Worm (Caenorhabditis elegans): ENCODE results near the gene T28D6.4.

DNA sequence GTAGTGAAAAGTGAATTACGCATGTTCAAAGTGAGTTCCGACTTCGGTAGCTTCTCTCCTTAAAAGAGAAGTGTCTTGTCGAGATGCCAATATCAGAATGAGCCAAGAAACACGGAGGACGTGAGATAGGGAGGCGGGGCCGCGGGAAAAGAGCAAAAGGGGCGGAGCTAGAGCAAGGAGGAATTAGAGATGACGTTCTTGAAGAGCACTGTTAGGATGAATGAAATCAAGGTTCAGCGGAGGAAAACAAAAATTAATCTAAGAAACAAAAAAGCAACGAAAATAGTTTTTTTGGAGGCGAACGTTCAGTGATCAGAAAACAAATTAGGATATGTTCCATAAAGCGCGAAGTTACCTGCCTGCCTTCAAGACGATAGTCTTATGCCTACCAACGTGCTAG, 32.9 kb downstream of the T28D6.4 start, which contains the start of gene nlp-21:
- TF ChIP-seq T22C8.4 (GFP tag; IDR thresholded peaks at IDR 0.05) (no peak), tab-1 (GFP tag; IDR thresholded peaks at IDR 0.05) (no peak), ztf-29 (GFP tag; IDR thresholded peaks at IDR 0.05) (no peak), ref-1 (GFP tag; conservative IDR thresholded peaks at IDR 0.05) (no peak)
